Worm (Caenorhabditis elegans) whole organism, mixed stage, embryonic: ENCODE measurements around the gene Y119D3B.21.

Experiments used
- bed-3 ChIP-seq: fragments of 200-800 bp; sonication (Bioruptor generic); optimal IDR thresholded peaks from 3 replicates; lab custom pipeline; 2018; ENCODE audit warnings: mild to moderate bottlenecking, missing genetic modification characterization, moderate library complexity, missing compliant biosample characterization
- blmp-1 ChIP-seq: fragments of 150-350 bp; optimal IDR thresholded peaks from 2 replicates; lab custom pipeline; 2014; ENCODE audit warnings: missing biosample characterization, missing genetic modification characterization
- elt-3 ChIP-seq: fragments of 150-350 bp; optimal IDR thresholded peaks from 2 replicates; lab custom pipeline; 2014; ENCODE audit warnings: missing biosample characterization, missing genetic modification characterization
- lin-13 ChIP-seq: fragments of 150-350 bp; optimal IDR thresholded peaks from 2 replicates; lab custom pipeline; 2014; ENCODE audit warnings: missing biosample characterization, missing genetic modification characterization
- mep-1 ChIP-seq: fragments of 150-350 bp; optimal IDR thresholded peaks from 2 replicates; lab custom pipeline; 2017; ENCODE audit warnings: missing biosample characterization, missing genetic modification reagents, missing genetic modification characterization, inconsistent platforms
- nhr-2 ChIP-seq: fragments of 150-350 bp; optimal IDR thresholded peaks from 2 replicates; lab custom pipeline; 2014; ENCODE audit warnings: missing biosample characterization, missing genetic modification characterization
- nhr-237 ChIP-seq: fragments of 150-350 bp; optimal IDR thresholded peaks from 2 replicates; lab custom pipeline; 2014; ENCODE audit warnings: missing biosample characterization, missing genetic modification characterization
- nhr-28 ChIP-seq: fragments of 150-350 bp; optimal IDR thresholded peaks from 2 replicates; lab custom pipeline; 2014; ENCODE audit warnings: missing biosample characterization, missing genetic modification characterization
- nhr-76 ChIP-seq: sonication (generic microtip); optimal IDR thresholded peaks from 2 replicates; lab custom pipeline; 2017; ENCODE audit warnings: missing biosample characterization, missing genetic modification characterization
- snpc-4 ChIP-seq: fragments of 150-350 bp; optimal IDR thresholded peaks from 2 replicates; lab custom pipeline; 2014; ENCODE audit warnings: missing biosample characterization, missing genetic modification characterization
- sptf-1 ChIP-seq: sonication (generic microtip); optimal IDR thresholded peaks from 2 replicates; lab custom pipeline; 2017; ENCODE audit warnings: mild to moderate bottlenecking, missing genetic modification characterization, moderate library complexity, missing compliant biosample characterization
- unc-39 ChIP-seq: fragments of 150-350 bp; optimal IDR thresholded peaks from 2 replicates; lab custom pipeline; 2014; ENCODE audit warnings: missing biosample characterization, missing genetic modification characterization
- unc-62 ChIP-seq: fragments of 150-350 bp; optimal IDR thresholded peaks from 2 replicates; lab custom pipeline; 2014; ENCODE audit warnings: missing biosample characterization, missing genetic modification reagents, missing genetic modification characterization
- ztf-11 ChIP-seq: fragments of 150-350 bp; optimal IDR thresholded peaks from 2 replicates; lab custom pipeline; 2014; ENCODE audit warnings: missing biosample characterization, missing genetic modification characterization

DNA sequence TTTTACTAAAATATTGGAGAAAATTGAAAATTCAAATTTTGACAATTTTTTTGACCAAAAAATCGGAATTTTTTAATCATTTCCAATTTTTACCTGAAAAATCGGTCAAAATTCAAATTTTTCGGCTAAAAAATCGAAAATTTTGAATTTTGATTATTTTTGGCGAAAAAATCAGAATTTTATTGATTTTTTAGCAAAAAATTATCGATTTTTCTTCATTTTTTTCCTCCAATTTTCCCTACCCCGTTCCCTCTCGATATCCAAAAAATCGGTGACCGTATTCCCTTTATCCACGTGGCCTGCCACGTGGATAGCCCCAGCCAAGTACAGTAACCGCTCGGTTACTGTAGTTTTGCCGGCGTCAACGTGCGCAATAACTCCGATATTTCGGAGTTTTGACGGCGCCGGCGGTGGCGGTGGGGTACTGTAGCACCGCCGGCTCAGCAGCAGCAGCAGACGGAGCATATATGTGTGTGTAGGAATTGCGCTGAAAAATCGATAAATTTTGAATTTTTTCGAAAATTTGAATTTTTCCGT is 21.4 kb upstream of the Y119D3B.21 start, which contains the start of gene Y119D3B.14:
- TF ChIP-seq lin-13 (tag; lab: Kevin White, UChicago) (no peak), unc-62 (GFP tag; lab: Kevin White, UChicago) (no peak), blmp-1 (tag; lab: Kevin White, UChicago) (no peak), sptf-1 (tag; lab: Kevin White, UChicago) (no peak), nhr-76 (no peak), ztf-11 (tag; lab: Kevin White, UChicago) (no peak), nhr-2 (no peak), snpc-4 (tag; lab: Kevin White, UChicago) (no peak), elt-3 (no peak), nhr-237 (tag; lab: Kevin White, UChicago) (no peak), bed-3 (GFP tag; lab: Kevin White, UChicago) (no peak), unc-39 (no peak), nhr-28 (no peak), mep-1 (tag; lab: Kevin White, UChicago) (no peak)
